Worm (Caenorhabditis elegans): ENCODE results near the gene rml-3.

DNA sequence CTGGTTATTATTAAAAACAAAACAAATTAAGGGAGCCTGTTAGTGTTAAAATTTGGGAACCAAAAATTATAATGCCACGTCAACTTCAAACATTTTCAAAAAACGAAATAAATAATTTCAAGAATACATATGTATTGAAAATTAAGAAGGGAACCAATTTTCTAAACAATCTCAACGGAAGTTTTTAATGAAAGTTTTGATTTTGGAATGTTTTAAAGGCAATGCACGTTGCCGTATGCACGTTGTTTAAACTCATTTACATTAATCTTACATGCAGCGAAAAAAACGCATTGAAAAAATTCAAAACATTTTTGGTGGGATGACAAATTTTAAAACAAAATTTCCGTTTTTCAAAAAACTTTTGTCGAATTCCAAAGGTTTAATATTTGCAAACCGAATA lies 34.9 kb upstream of the rml-3 start:
- TF ChIP-seq pha-4 (tag; optimal IDR thresholded peaks at IDR 0.05) (no peak), hlh-13 (GFP tag; optimal IDR thresholded peaks at IDR 0.05) (no peak), ceh-22 (tag; optimal IDR thresholded peaks at IDR 0.05) (no peak), C38D4.7 (GFP tag; optimal IDR thresholded peaks at IDR 0.05) (no peak)
